Fruit fly (Drosophila melanogaster) whole organism, prepupa: Measurements from ENCODE around the gene mon2.

Source experiments
- CG11294 ChIP-seq: fragments of 200-800 bp; sonication (Bioruptor generic); IDR thresholded peaks from 2 replicates; pipeline ENCODE4 v1.3.6; 2022; ENCODE audit warnings: missing biosample characterization, missing genetic modification characterization
- CG6792 ChIP-seq: fragments of 200-800 bp; sonication (Bioruptor generic); optimal IDR thresholded peaks from 3 replicates; lab custom pipeline; 2016; ENCODE audit warnings: missing biosample characterization, missing genetic modification characterization
- Ets21C ChIP-seq: fragments of 200-800 bp; sonication (Bioruptor generic); optimal IDR thresholded peaks from 3 replicates; lab custom pipeline; 2016; ENCODE audit warnings: missing biosample characterization, missing genetic modification characterization
- Hr4 ChIP-seq: fragments of 200-800 bp; sonication (Bioruptor generic); optimal IDR thresholded peaks from 3 replicates; lab custom pipeline; 2016; ENCODE audit warnings: missing biosample characterization, missing genetic modification characterization
- OdsH ChIP-seq: fragments of 200-800 bp; sonication (Bioruptor generic); optimal IDR thresholded peaks from 3 replicates; lab custom pipeline; 2016; ENCODE audit warnings: missing biosample characterization, missing genetic modification characterization
- acj6 ChIP-seq: fragments of 200-800 bp; sonication (Bioruptor generic); optimal IDR thresholded peaks from 3 replicates; lab custom pipeline; 2016; ENCODE audit warnings: missing biosample characterization, missing genetic modification characterization
- cyc ChIP-seq: fragments of 200-800 bp; sonication (Bioruptor generic); optimal IDR thresholded peaks from 3 replicates; lab custom pipeline; 2016; ENCODE audit warnings: missing biosample characterization, missing genetic modification characterization
- pdm3 ChIP-seq: fragments of 200-800 bp; sonication (Bioruptor generic); optimal IDR thresholded peaks from 3 replicates; lab custom pipeline; 2016; ENCODE audit warnings: missing biosample characterization, missing genetic modification characterization

dm6 chr2L:8116632-8117193 is 7.1 kb downstream of the mon2 start:
- TF ChIP-seq pdm3 (no peak), CG6792 (no peak), OdsH (GFP tag; lab: Kevin White, UChicago) (no peak), acj6 (no peak), cyc (GFP tag; lab: Kevin White, UChicago) (no peak), CG11294 (GFP tag; lab: Robert Waterston, UW) (no peak), Hr4 (no peak), Ets21C (GFP tag; lab: Kevin White, UChicago) (no peak)
